Fruit fly (Drosophila melanogaster) whole organism, embryonic: Measurements from ENCODE around the gene eIF3h.

ENCODE experiments used
- Atf3 ChIP-seq: fragments of 200-800 bp; sonication (Bioruptor generic); optimal IDR thresholded peaks from 3 replicates; lab custom pipeline; 2016; ENCODE audit warnings: missing biosample characterization, missing genetic modification characterization
- C15 ChIP-seq: fragments of 200-800 bp; sonication (Bioruptor generic); IDR thresholded peaks from 3 replicates; pipeline ENCODE4 v1.3.6; 2022; ENCODE audit warnings: missing biosample characterization, missing genetic modification characterization
- CG10462 ChIP-seq: fragments of 200-800 bp; sonication (Bioruptor generic); optimal IDR thresholded peaks from 2 replicates; lab custom pipeline; 2016; ENCODE audit warnings: missing biosample characterization, missing genetic modification characterization
- CG15073 ChIP-seq: fragments of 200-800 bp; sonication (Bioruptor generic); optimal IDR thresholded peaks from 2 replicates; lab custom pipeline; 2016; ENCODE audit warnings: missing biosample characterization, missing genetic modification characterization
- CG1602 ChIP-seq: fragments of 200-800 bp; sonication (Bioruptor generic); optimal IDR thresholded peaks from 3 replicates; lab custom pipeline; 2016; ENCODE audit warnings: missing biosample characterization, missing genetic modification characterization
- CG17359 ChIP-seq: fragments of 200-800 bp; sonication (Bioruptor generic); optimal IDR thresholded peaks from 3 replicates; lab custom pipeline; 2018; ENCODE audit warnings: missing biosample characterization, mild to moderate bottlenecking, missing genetic modification characterization, moderate library complexity
- CG17802 ChIP-seq: fragments of 200-800 bp; sonication (Bioruptor generic); optimal IDR thresholded peaks from 2 replicates; lab custom pipeline; 2018; ENCODE audit warnings: missing biosample characterization, mild to moderate bottlenecking, missing genetic modification characterization, moderate library complexity
- CG2875 ChIP-seq: fragments of 200-800 bp; sonication (Bioruptor generic); optimal IDR thresholded peaks from 2 replicates; lab custom pipeline; 2017; ENCODE audit warnings: missing biosample characterization, mild to moderate bottlenecking, missing genetic modification characterization, missing genetic modification reagents
- CG3163 ChIP-seq: fragments of 200-800 bp; sonication (Bioruptor generic); optimal IDR thresholded peaks from 3 replicates; lab custom pipeline; 2016; ENCODE audit warnings: missing biosample characterization, missing genetic modification characterization
- CG34376 ChIP-seq: fragments of 200-800 bp; sonication (Bioruptor generic); optimal IDR thresholded peaks from 2 replicates; lab custom pipeline; 2018; ENCODE audit warnings: missing biosample characterization, mild to moderate bottlenecking, missing genetic modification characterization
- CG3847 ChIP-seq: fragments of 200-800 bp; sonication (Bioruptor generic); IDR thresholded peaks from 2 replicates; pipeline ENCODE4 v1.3.6; 2022; ENCODE audit warnings: missing biosample characterization, missing genetic modification characterization
- CG4282 ChIP-seq: fragments of 200-800 bp; sonication (Bioruptor generic); optimal IDR thresholded peaks from 2 replicates; lab custom pipeline; 2016; ENCODE audit warnings: missing biosample characterization, missing genetic modification characterization
- CG4404 ChIP-seq: fragments of 200-800 bp; sonication (Bioruptor generic); IDR thresholded peaks from 2 replicates; pipeline ENCODE4 v1.3.6; 2022; ENCODE audit warnings: missing biosample characterization, missing genetic modification characterization
- CG5180 ChIP-seq: fragments of 200-800 bp; sonication (Bioruptor generic); optimal IDR thresholded peaks from 3 replicates; lab custom pipeline; 2017; ENCODE audit warnings: missing biosample characterization, missing genetic modification characterization, mild to moderate bottlenecking, moderate library complexity, missing genetic modification reagents
- CG6813 ChIP-seq: fragments of 200-800 bp; sonication (Bioruptor generic); optimal IDR thresholded peaks from 2 replicates; lab custom pipeline; 2017; ENCODE audit warnings: missing biosample characterization, missing genetic modification characterization, mild to moderate bottlenecking, moderate library complexity, missing genetic modification reagents
- CG7372 ChIP-seq: fragments of 200-800 bp; sonication (Bioruptor generic); IDR thresholded peaks from 2 replicates; pipeline ENCODE4 v1.3.6; 2022; ENCODE audit warnings: missing biosample characterization, missing genetic modification characterization
- CG7987 ChIP-seq: fragments of 200-800 bp; sonication (Bioruptor generic); optimal IDR thresholded peaks from 2 replicates; lab custom pipeline; 2018; ENCODE audit warnings: missing biosample characterization, mild to moderate bottlenecking, missing genetic modification characterization, moderate library complexity
- CG9215 ChIP-seq: fragments of 200-800 bp; sonication (Bioruptor generic); IDR thresholded peaks from 2 replicates; pipeline ENCODE4 v1.3.6; 2022; ENCODE audit warnings: missing biosample characterization, missing genetic modification characterization
- CG9437 ChIP-seq: fragments of 200-800 bp; sonication (Bioruptor generic); optimal IDR thresholded peaks from 2 replicates; lab custom pipeline; 2018; ENCODE audit warnings: missing biosample characterization, mild to moderate bottlenecking, missing genetic modification characterization
- CG9727 ChIP-seq: fragments of 200-800 bp; sonication (Bioruptor generic); optimal IDR thresholded peaks from 3 replicates; lab custom pipeline; 2017; ENCODE audit warnings: missing biosample characterization, mild to moderate bottlenecking, missing genetic modification characterization
- CG9876 ChIP-seq: fragments of 200-800 bp; sonication (Bioruptor generic); optimal IDR thresholded peaks from 2 replicates; lab custom pipeline; 2016; ENCODE audit warnings: missing biosample characterization, missing genetic modification characterization
- Dip2 ChIP-seq: fragments of 200-800 bp; sonication (Bioruptor generic); IDR thresholded peaks from 2 replicates; pipeline ENCODE4 v1.3.6; 2022; ENCODE audit warnings: missing biosample characterization, missing genetic modification characterization
- ERR ChIP-seq: fragments of 200-800 bp; sonication (Bioruptor generic); optimal IDR thresholded peaks from 2 replicates; lab custom pipeline; 2016; ENCODE audit warnings: missing biosample characterization, missing genetic modification characterization
- Elba2 ChIP-seq: fragments of 200-800 bp; sonication (Bioruptor generic); optimal IDR thresholded peaks from 3 replicates; lab custom pipeline; 2016; ENCODE audit warnings: missing biosample characterization, missing genetic modification characterization
- HLH4C ChIP-seq: fragments of 200-800 bp; sonication (Bioruptor generic); IDR thresholded peaks from 3 replicates; pipeline ENCODE4 v1.3.6; 2022; ENCODE audit warnings: missing biosample characterization, missing genetic modification characterization; ENCODE audit not compliant: partially characterized antibody
- HLH54F ChIP-seq: fragments of 200-800 bp; sonication (Bioruptor generic); optimal IDR thresholded peaks from 3 replicates; lab custom pipeline; 2016; ENCODE audit warnings: missing biosample characterization, missing genetic modification characterization
- Hr78 ChIP-seq, 2 experiments: fragments of 200-800 bp in 1 of 2; fragments of >200 bp in 1 of 2; sonication (Bioruptor generic) in 1 of 2; optimal IDR thresholded peaks; 2 replicates each; lab custom pipeline; 2017 to 2019; ENCODE audit warnings: missing biosample characterization in 2 of 2, missing genetic modification characterization in 2 of 2, mild to moderate bottlenecking in 1 of 2, moderate library complexity in 1 of 2
- Lpt ChIP-seq: fragments of >200 bp; optimal IDR thresholded peaks from 2 replicates; lab custom pipeline; 2018; ENCODE audit warnings: missing biosample characterization, missing genetic modification characterization
- Nf-YC ChIP-seq: fragments of 200-800 bp; optimal IDR thresholded peaks from 3 replicates; lab custom pipeline; 2019; ENCODE audit warnings: missing biosample characterization, mild to moderate bottlenecking, missing genetic modification characterization, moderate library complexity
- Scr ChIP-seq: fragments of 200-800 bp; sonication (Bioruptor generic); IDR thresholded peaks from 2 replicates; pipeline ENCODE4 v1.3.6; 2022; ENCODE audit warnings: missing biosample characterization, missing genetic modification characterization; ENCODE audit not compliant: partially characterized antibody
- Six4 ChIP-seq: fragments of 200-800 bp; sonication (Bioruptor generic); optimal IDR thresholded peaks from 2 replicates; lab custom pipeline; 2016; ENCODE audit warnings: missing biosample characterization, missing genetic modification characterization
- Sry-β ChIP-seq: fragments of 200-800 bp; sonication (Bioruptor generic); optimal IDR thresholded peaks from 2 replicates; lab custom pipeline; 2018; ENCODE audit warnings: missing biosample characterization, mild to moderate bottlenecking, missing genetic modification characterization, moderate library complexity
- Xrp1 ChIP-seq: fragments of 200-800 bp; sonication (Bioruptor generic); IDR thresholded peaks from 2 replicates; pipeline ENCODE4 v1.3.6; 2022; ENCODE audit warnings: missing biosample characterization, missing genetic modification characterization
- ara ChIP-seq: fragments of 200-800 bp; sonication (Bioruptor generic); IDR thresholded peaks from 2 replicates; pipeline ENCODE4 v1.3.6; 2022; ENCODE audit warnings: missing biosample characterization, missing genetic modification characterization
- caup ChIP-seq: fragments of 200-800 bp; sonication (Bioruptor generic); optimal IDR thresholded peaks from 3 replicates; lab custom pipeline; 2017; ENCODE audit warnings: missing biosample characterization, mild to moderate bottlenecking, missing genetic modification characterization, moderate library complexity; ENCODE audit not compliant: severe bottlenecking
- dan ChIP-seq: fragments of 200-800 bp; sonication (Bioruptor generic); IDR thresholded peaks from 2 replicates; pipeline ENCODE4 v1.3.6; 2022; ENCODE audit warnings: missing biosample characterization, missing genetic modification characterization
- esg ChIP-seq: fragments of 200-800 bp; sonication (Bioruptor generic); conservative IDR thresholded peaks from 2 replicates; pipeline ENCODE4 v1.3.6; 2022; ENCODE audit warnings: missing biosample characterization, missing genetic modification characterization
- eyg ChIP-seq: fragments of 200-800 bp; sonication (Bioruptor generic); optimal IDR thresholded peaks from 3 replicates; lab custom pipeline; 2016; ENCODE audit warnings: missing biosample characterization, missing genetic modification characterization
- nau ChIP-seq: fragments of 200-800 bp; sonication (Bioruptor generic); optimal IDR thresholded peaks from 3 replicates; lab custom pipeline; 2017; ENCODE audit warnings: missing biosample characterization, mild to moderate bottlenecking, missing genetic modification characterization, missing genetic modification reagents
- run ChIP-seq: fragments of 200-800 bp; sonication (Bioruptor generic); optimal IDR thresholded peaks from 3 replicates; lab custom pipeline; 2018; ENCODE audit warnings: missing biosample characterization, mild to moderate bottlenecking, missing genetic modification characterization
- sob ChIP-seq: fragments of 200-800 bp; sonication (Bioruptor generic); IDR thresholded peaks from 2 replicates; pipeline ENCODE4 v1.3.6; 2022; ENCODE audit warnings: missing biosample characterization, missing genetic modification characterization

Gene eIF3h

dm6 chr2L:5044892-5045619 lies 7.8 kb downstream of the eIF3h start (continued):
- TF ChIP-seq CG10462 (GFP tag; lab: Kevin White, UChicago) (no peak), Hr78 (GFP tag; optimal IDR thresholded peaks at IDR 0.05; lab: Kevin White, UChicago) (no peak), HLH4C (GFP tag; lab: Robert Waterston, UW) (no peak), CG3163 (GFP tag; lab: Kevin White, UChicago) (no peak), CG4282 (no peak), CG17359 (peak; percentile 46), ERR (GFP tag; lab: Kevin White, UChicago) (no peak), Atf3 (peak; percentile 5), CG4404 (GFP tag; lab: Robert Waterston, UW) (peak; percentile 27; the same call in 1 of the 2 replicates), Xrp1 (GFP tag; lab: Robert Waterston, UW) (peak; percentile 61), CG7372 (GFP tag; lab: Robert Waterston, UW) (no peak), Scr (GFP tag; lab: Robert Waterston, UW) (no peak), CG9876 (GFP tag; lab: Kevin White, UChicago) (peak; percentile 10), nau (GFP tag; lab: Kevin White, UChicago) (peak; percentile 16), CG1602 (GFP tag; lab: Kevin White, UChicago) (peak; percentile 29), CG17802 (tag; lab: Kevin White, UChicago) (no peak), CG15073 (GFP tag; lab: Kevin White, UChicago) (peak; percentile 97), Nf-YC (tag; lab: Kevin White, UChicago) (peak; percentile 43), esg (GFP tag; lab: Robert Waterston, UW) (0 out of 2 replicates have a peak, but pooled peaks have one; percentile 13), dan (GFP tag; lab: Robert Waterston, UW) (no peak), CG34376 (GFP tag; lab: Kevin White, UChicago) (no peak), sob (GFP tag; lab: Robert Waterston, UW) (no peak), ara (peak; percentile 53; the same call in 1 of the 2 replicates), CG9215 (no peak), CG6813 (peak; percentile 51), HLH54F (GFP tag; lab: Kevin White, UChicago) (no peak), eyg (GFP tag; lab: Kevin White, UChicago) (no peak), CG9437 (GFP tag; lab: Kevin White, UChicago) (peak; percentile 74), Elba2 (GFP tag; lab: Kevin White, UChicago) (no peak), caup (GFP tag; lab: Kevin White, UChicago) (peak; percentile 16), Dip2 (GFP tag; lab: Robert Waterston, UW) (no peak), CG9727 (peak; percentile 60), run (tag; lab: Kevin White, UChicago) (peak; percentile 24), CG7987 (GFP tag; lab: Kevin White, UChicago) (no peak), Lpt (GFP tag; lab: Kevin White, UChicago) (no peak), Sry-β (no peak), C15 (GFP tag; lab: Robert Waterston, UW) (0 out of 3 replicates have a peak, but pooled peaks have one; percentile 21), Six4 (GFP tag; lab: Kevin White, UChicago) (no peak), CG2875 (GFP tag; lab: Kevin White, UChicago) (peak; percentile 2), CG3847 (GFP tag; lab: Robert Waterston, UW) (0 out of 2 replicates have a peak, but pooled peaks have one; percentile 40), CG5180 (GFP tag; lab: Kevin White, UChicago) (peak; percentile 26)
